Worm (Caenorhabditis elegans) whole organism, L1 larva: ENCODE data around the gene imb-2.
A peak's percentile ranks its signal among the peaks of the same experiment; 100 is the strongest.

Experiments used
- C16A3.4 ChIP-seq: fragments of 150-350 bp; optimal IDR thresholded peaks from 2 replicates; lab custom pipeline; 2014; ENCODE audit warnings: missing biosample characterization, missing genetic modification characterization
- C34B4.2 ChIP-seq: sonication (generic microtip); optimal IDR thresholded peaks from 2 replicates; lab custom pipeline; 2017; ENCODE audit warnings: mild to moderate bottlenecking, missing genetic modification characterization, missing compliant biosample characterization
- F16B12.6 ChIP-seq: fragments of 150-350 bp; optimal IDR thresholded peaks from 2 replicates; lab custom pipeline; 2014; ENCODE audit warnings: missing biosample characterization, missing genetic modification characterization
- Y116A8C.19 ChIP-seq: sonication (generic microtip); optimal IDR thresholded peaks from 2 replicates; lab custom pipeline; 2016; ENCODE audit warnings: missing compliant biosample characterization, missing genetic modification characterization, borderline replicate concordance
- alr-1 ChIP-seq: fragments of 200-800 bp; sonication (Bioruptor generic); optimal IDR thresholded peaks from 2 replicates; lab custom pipeline; 2018; ENCODE audit warnings: borderline replicate concordance, mild to moderate bottlenecking, missing genetic modification characterization, missing compliant biosample characterization
- aly-2 ChIP-seq: fragments of 150-350 bp; optimal IDR thresholded peaks from 2 replicates; lab custom pipeline; 2014; ENCODE audit warnings: missing biosample characterization, missing genetic modification characterization
- blmp-1 ChIP-seq: fragments of 150-350 bp; optimal IDR thresholded peaks from 2 replicates; lab custom pipeline; 2014; ENCODE audit warnings: missing biosample characterization, missing genetic modification characterization
- ceh-8 ChIP-seq: fragments of 200-800 bp; sonication (Bioruptor generic); optimal IDR thresholded peaks from 2 replicates; lab custom pipeline; 2018; ENCODE audit warnings: mild to moderate bottlenecking, missing genetic modification characterization, moderate library complexity, missing compliant biosample characterization
- ceh-88 ChIP-seq: fragments of 200-800 bp; sonication (Bioruptor generic); IDR thresholded peaks from 2 replicates; pipeline ENCODE4 v1.3.6; 2022; ENCODE audit warnings: missing genetic modification characterization, missing compliant biosample characterization
- ceh-90 ChIP-seq: sonication (generic microtip); optimal IDR thresholded peaks from 2 replicates; lab custom pipeline; 2016; ENCODE audit warnings: missing genetic modification characterization, missing compliant biosample characterization
- ces-1 ChIP-seq: fragments of 150-350 bp; optimal IDR thresholded peaks from 2 replicates; lab custom pipeline; 2014; ENCODE audit warnings: missing biosample characterization, missing genetic modification reagents, missing genetic modification characterization
- dpl-1 ChIP-seq, 3 experiments: fragments of 150-350 bp in 2 of 3; sonication (generic microtip) in 1 of 3; optimal IDR thresholded peaks; 2 replicates each; lab custom pipeline; 2014 to 2017; ENCODE audit warnings: missing biosample characterization in 3 of 3, missing genetic modification characterization in 3 of 3, missing genetic modification reagents in 3 of 3
- dsc-1 ChIP-seq: sonication (generic microtip); optimal IDR thresholded peaks from 2 replicates; lab custom pipeline; 2016; ENCODE audit warnings: mild to moderate bottlenecking, missing genetic modification characterization, missing compliant biosample characterization
- efl-3 ChIP-seq: fragments of 200-800 bp; sonication (Bioruptor generic); optimal IDR thresholded peaks from 2 replicates; lab custom pipeline; 2018; ENCODE audit warnings: mild to moderate bottlenecking, missing genetic modification characterization, missing compliant biosample characterization
- egl-27 ChIP-seq, 2 experiments: fragments of 150-350 bp in 1 of 2; sonication (generic microtip); optimal IDR thresholded peaks; 3 replicates each; lab custom pipeline; 2017 to 2018; ENCODE audit warnings: missing biosample characterization in 2 of 2, missing genetic modification characterization in 2 of 2, missing genetic modification reagents in 2 of 2
- elt-2 ChIP-seq: sonication (generic microtip); optimal IDR thresholded peaks from 2 replicates; lab custom pipeline; 2016; ENCODE audit warnings: missing genetic modification characterization, mild to moderate bottlenecking, inconsistent platforms, missing compliant biosample characterization, missing genetic modification reagents
- elt-3 ChIP-seq, 6 experiments: fragments of 150-350 bp in 1 of 6; sonication (generic microtip); optimal IDR thresholded peaks; 2 replicates each; lab custom pipeline; 2017 to 2018; ENCODE audit warnings: missing biosample characterization in 6 of 6, missing genetic modification characterization in 6 of 6, inconsistent platforms in 1 of 6
- ets-5 ChIP-seq: fragments of 200-800 bp; sonication (Bioruptor generic); IDR thresholded peaks from 2 replicates; pipeline ENCODE4 v1.3.6; 2022; ENCODE audit warnings: missing genetic modification characterization, missing compliant biosample characterization
- fkh-10 ChIP-seq: sonication (generic microtip); optimal IDR thresholded peaks from 2 replicates; lab custom pipeline; 2017; ENCODE audit warnings: missing biosample characterization, missing genetic modification reagents, missing genetic modification characterization
- grh-1 ChIP-seq: fragments of 200-800 bp; sonication (Bioruptor generic); IDR thresholded peaks from 2 replicates; pipeline ENCODE4 v1.3.6; 2022; ENCODE audit warnings: missing genetic modification reagents, missing genetic modification characterization, missing compliant biosample characterization
- hlh-17 ChIP-seq: fragments of 200-800 bp; sonication (Bioruptor generic); optimal IDR thresholded peaks from 2 replicates; lab custom pipeline; 2018; ENCODE audit warnings: missing genetic modification characterization, mild to moderate bottlenecking, missing compliant biosample characterization, moderate library complexity, borderline replicate concordance
- hlh-4 ChIP-seq: sonication (generic microtip); optimal IDR thresholded peaks from 2 replicates; lab custom pipeline; 2016; ENCODE audit warnings: mild to moderate bottlenecking, missing genetic modification characterization, missing compliant biosample characterization
- hpl-2 ChIP-seq: fragments of 150-350 bp; optimal IDR thresholded peaks from 2 replicates; lab custom pipeline; 2014; ENCODE audit warnings: missing biosample characterization, missing genetic modification reagents, missing genetic modification characterization
- irx-1 ChIP-seq: sonication (generic microtip); optimal IDR thresholded peaks from 2 replicates; lab custom pipeline; 2016; ENCODE audit warnings: missing genetic modification characterization, missing compliant biosample characterization
- jun-1 ChIP-seq: fragments of 150-350 bp; optimal IDR thresholded peaks from 2 replicates; lab custom pipeline; 2014; ENCODE audit warnings: missing biosample characterization, missing genetic modification reagents, missing genetic modification characterization
- lin-13 ChIP-seq: fragments of 150-350 bp; optimal IDR thresholded peaks from 2 replicates; lab custom pipeline; 2014; ENCODE audit warnings: missing biosample characterization, missing genetic modification reagents, missing genetic modification characterization
- lin-14 ChIP-seq: fragments of 200-800 bp; sonication (Bioruptor generic); optimal IDR thresholded peaks from 2 replicates; lab custom pipeline; 2018; ENCODE audit warnings: mild to moderate bottlenecking, missing genetic modification characterization, moderate library complexity, missing compliant biosample characterization
- mab-9 ChIP-seq: fragments of 200-800 bp; sonication (Bioruptor generic); IDR thresholded peaks from 2 replicates; pipeline ENCODE4 v1.3.6; 2022; ENCODE audit warnings: missing genetic modification reagents, missing genetic modification characterization, missing compliant biosample characterization
- mef-2 ChIP-seq: fragments of 150-350 bp; optimal IDR thresholded peaks from 2 replicates; lab custom pipeline; 2014; ENCODE audit warnings: missing biosample characterization, missing genetic modification characterization
- nhr-19 ChIP-seq: fragments of 200-800 bp; sonication (Bioruptor generic); conservative IDR thresholded peaks from 2 replicates; pipeline ENCODE4 v1.3.6; 2022; ENCODE audit warnings: missing genetic modification characterization, missing compliant biosample characterization
- nhr-20 ChIP-seq: sonication (generic microtip); optimal IDR thresholded peaks from 2 replicates; lab custom pipeline; 2016; ENCODE audit warnings: mild to moderate bottlenecking, missing genetic modification characterization, missing compliant biosample characterization
- nhr-28 ChIP-seq: fragments of 150-350 bp; optimal IDR thresholded peaks from 2 replicates; lab custom pipeline; 2014; ENCODE audit warnings: missing biosample characterization, missing genetic modification characterization
- nhr-77 ChIP-seq: fragments of 150-350 bp; optimal IDR thresholded peaks from 2 replicates; lab custom pipeline; 2014; ENCODE audit warnings: missing biosample characterization, missing genetic modification characterization
- nhr-90 ChIP-seq: sonication (generic microtip); optimal IDR thresholded peaks from 2 replicates; lab custom pipeline; 2016; ENCODE audit warnings: mild to moderate bottlenecking, missing genetic modification characterization, missing compliant biosample characterization; ENCODE audit not compliant: poor library complexity
- pax-3 ChIP-seq: fragments of 200-800 bp; sonication (Bioruptor generic); optimal IDR thresholded peaks from 2 replicates; lab custom pipeline; 2018; ENCODE audit warnings: mild to moderate bottlenecking, missing genetic modification characterization, moderate library complexity, missing compliant biosample characterization
- pqm-1 ChIP-seq: sonication (generic microtip); optimal IDR thresholded peaks from 3 replicates; lab custom pipeline; 2017; ENCODE audit warnings: missing biosample characterization, missing genetic modification characterization
- skn-1 ChIP-seq: fragments of 150-350 bp; optimal IDR thresholded peaks from 2 replicates; lab custom pipeline; 2014; ENCODE audit warnings: missing biosample characterization, missing genetic modification characterization
- snpc-4 ChIP-seq: fragments of 150-350 bp; optimal IDR thresholded peaks from 2 replicates; lab custom pipeline; 2014; ENCODE audit warnings: missing biosample characterization, missing genetic modification characterization
- snu-23 ChIP-seq: sonication (generic microtip); optimal IDR thresholded peaks from 2 replicates; lab custom pipeline; 2016; ENCODE audit warnings: missing genetic modification characterization, missing compliant biosample characterization
- sox-4 ChIP-seq: sonication (generic microtip); optimal IDR thresholded peaks from 2 replicates; lab custom pipeline; 2016; ENCODE audit warnings: missing genetic modification characterization, missing compliant biosample characterization
- sptf-1 ChIP-seq: fragments of 150-350 bp; optimal IDR thresholded peaks from 2 replicates; lab custom pipeline; 2014; ENCODE audit warnings: missing biosample characterization, missing genetic modification characterization
- swsn-7 ChIP-seq: sonication (generic microtip); optimal IDR thresholded peaks from 2 replicates; lab custom pipeline; 2016; ENCODE audit warnings: missing genetic modification characterization, missing compliant biosample characterization
- tbx-2 ChIP-seq: sonication (generic microtip); optimal IDR thresholded peaks from 2 replicates; lab custom pipeline; 2016; ENCODE audit warnings: missing genetic modification characterization, missing compliant biosample characterization
- unc-30 ChIP-seq: sonication (generic microtip); optimal IDR thresholded peaks from 2 replicates; lab custom pipeline; 2017; ENCODE audit warnings: missing biosample characterization, missing genetic modification characterization
- unc-86 ChIP-seq: sonication (generic microtip); optimal IDR thresholded peaks from 2 replicates; lab custom pipeline; 2016; ENCODE audit warnings: missing genetic modification characterization, missing compliant biosample characterization
- unc-98 ChIP-seq: fragments of 200-800 bp; sonication (Bioruptor generic); IDR thresholded peaks from 2 replicates; pipeline ENCODE4 v1.3.6; 2022; ENCODE audit warnings: missing genetic modification characterization, missing compliant biosample characterization
- zag-1 ChIP-seq: fragments of 150-350 bp; optimal IDR thresholded peaks from 2 replicates; lab custom pipeline; 2014; ENCODE audit warnings: missing biosample characterization, missing genetic modification characterization
- zip-4 ChIP-seq: fragments of 200-800 bp; sonication (Bioruptor generic); optimal IDR thresholded peaks from 2 replicates; lab custom pipeline; 2018; ENCODE audit warnings: mild to moderate bottlenecking, missing genetic modification characterization, moderate library complexity, missing compliant biosample characterization
- ztf-11 ChIP-seq, 2 experiments: sonication (generic microtip); optimal IDR thresholded peaks; 2 replicates each; lab custom pipeline; 2016 to 2017; ENCODE audit warnings: missing genetic modification characterization in 2 of 2, missing biosample characterization in 1 of 2, missing compliant biosample characterization in 1 of 2
- ztf-4 ChIP-seq: fragments of 150-350 bp; optimal IDR thresholded peaks from 2 replicates; lab custom pipeline; 2014; ENCODE audit warnings: missing biosample characterization, missing genetic modification characterization

imb-2 gene

ce11 chrII:14381450-14381849 is 15.9 kb downstream of the imb-2 start, which contains the start of gene sdz-26:
Gene sdz-26, plus strand, starts transcription at chrII:14381750.
- TF ChIP-seq hpl-2 (GFP tag; lab: Kevin White, UChicago) (no peak), mef-2 (no peak), unc-86 (no peak)

ce11 chrII:14383644-14384043 is 18.1 kb downstream of the imb-2 start, which contains the start of gene mes-2:
Gene mes-2, plus strand, starts transcription at chrII:14383973.
- TF ChIP-seq alr-1 (no peak), egl-27 (tag; optimal IDR thresholded peaks at IDR 0.05; lab: Kevin White, UChicago) (no peak), nhr-19 (GFP tag; lab: Robert Waterston, UW) (peak; percentile 84), pax-3 (tag; lab: Kevin White, UChicago) (peak; percentile 26), zip-4 (peak; percentile 49), unc-30 (no peak), lin-13 (GFP tag; lab: Kevin White, UChicago) (peak; percentile 67), skn-1 (peak; percentile 72), hpl-2 (GFP tag; lab: Kevin White, UChicago) (peak; percentile 40), ztf-11 (tag; optimal IDR thresholded peaks at IDR 0.05; lab: Kevin White, UChicago) (no peak), dsc-1 (tag; lab: Kevin White, UChicago) (peak; percentile 88), ceh-88 (GFP tag; lab: Robert Waterston, UW) (peak; percentile 46; the same call in 1 of the 2 replicates), nhr-90 (tag; lab: Kevin White, UChicago) (peak; percentile 86), hlh-4 (tag; lab: Kevin White, UChicago) (no peak), ceh-90 (peak; percentile 24), sox-4 (tag; lab: Kevin White, UChicago) (no peak), nhr-20 (tag; lab: Kevin White, UChicago) (peak; percentile 80), elt-3 (tag; optimal IDR thresholded peaks at IDR 0.05; lab: Kevin White, UChicago) (peak in 2 of 6 experiments; percentile 27 to 39), F16B12.6 (tag; lab: Kevin White, UChicago) (peak; percentile 70), zag-1 (tag; lab: Kevin White, UChicago) (peak; percentile 41), ces-1 (GFP tag; lab: Kevin White, UChicago) (no peak), blmp-1 (tag; lab: Kevin White, UChicago) (no peak), fkh-10 (peak; percentile 20), hlh-17 (GFP tag; lab: Kevin White, UChicago) (no peak), irx-1 (tag; lab: Kevin White, UChicago) (peak; percentile 72), swsn-7 (tag; lab: Kevin White, UChicago) (peak; percentile 80), nhr-28 (tag; lab: Kevin White, UChicago) (no peak), tbx-2 (tag; lab: Kevin White, UChicago) (peak; percentile 83), unc-98 (GFP tag; lab: Robert Waterston, UW) (no peak), snu-23 (GFP tag; lab: Kevin White, UChicago) (peak; percentile 90), lin-14 (no peak), mef-2 (no peak), grh-1 (peak; percentile 59; the same call in 1 of the 2 replicates), mab-9 (GFP tag; lab: Robert Waterston, UW) (0 out of 2 replicates have a peak, but pooled peaks have one; percentile 31), pqm-1 (no peak), sptf-1 (tag; lab: Kevin White, UChicago) (no peak), ets-5 (GFP tag; lab: Robert Waterston, UW) (no peak), aly-2 (tag; lab: Kevin White, UChicago) (peak; percentile 81), elt-2 (tag; lab: Kevin White, UChicago) (peak; percentile 35), ztf-4 (tag; lab: Kevin White, UChicago) (peak; percentile 73), C16A3.4 (peak; percentile 93), efl-3 (GFP tag; lab: Kevin White, UChicago) (no peak), jun-1 (tag; lab: Kevin White, UChicago) (peak; percentile 66), dpl-1 (GFP tag; optimal IDR thresholded peaks at IDR 0.05; lab: Kevin White, UChicago) (peak; percentile 98 to 99 (median 99)), C34B4.2 (no peak), snpc-4 (tag; lab: Kevin White, UChicago) (peak; percentile 77), nhr-77 (tag; lab: Kevin White, UChicago) (peak; percentile 88), Y116A8C.19 (tag; lab: Kevin White, UChicago) (no peak), ceh-8 (GFP tag; lab: Kevin White, UChicago) (peak; percentile 38)
